Worm (Caenorhabditis elegans) whole organism, young adult: ENCODE measurements around the gene T09F3.5.

Experiments
- B0035.1 ChIP-seq: sonication (generic microtip); optimal IDR thresholded peaks from 2 replicates; lab custom pipeline; 2016; ENCODE audit warnings: missing genetic modification characterization, mild to moderate bottlenecking, missing compliant biosample characterization, missing genotype, missing genetic modification reagents
- B0336.3 ChIP-seq: fragments of 200-800 bp; sonication (Bioruptor generic); IDR thresholded peaks from 2 replicates; pipeline ENCODE4 v1.3.6; 2022; ENCODE audit warnings: missing genetic modification characterization, missing compliant biosample characterization
- C06A6.2 ChIP-seq: fragments of 200-800 bp; sonication (Bioruptor generic); conservative IDR thresholded peaks from 2 replicates; pipeline ENCODE4 v1.3.6; 2022; ENCODE audit warnings: missing genetic modification characterization, missing compliant biosample characterization
- F10E7.11 ChIP-seq: sonication (generic microtip); optimal IDR thresholded peaks from 2 replicates; lab custom pipeline; 2017; ENCODE audit warnings: mild to moderate bottlenecking, missing genetic modification characterization, moderate library complexity, missing compliant biosample characterization
- F37B4.10 ChIP-seq: fragments of 200-800 bp; sonication (Bioruptor generic); IDR thresholded peaks from 2 replicates; pipeline ENCODE4 v1.3.6; 2022; ENCODE audit warnings: missing genetic modification characterization, missing compliant biosample characterization
- F49E8.2 ChIP-seq: sonication (generic microtip); optimal IDR thresholded peaks from 3 replicates; lab custom pipeline; 2017; ENCODE audit warnings: missing genetic modification characterization, mild to moderate bottlenecking, missing compliant biosample characterization, antibody characterized with exemption, moderate library complexity; ENCODE audit not compliant: insufficient read depth
- F55B11.4 ChIP-seq: sonication (generic microtip); optimal IDR thresholded peaks from 2 replicates; lab custom pipeline; 2016; ENCODE audit warnings: missing compliant biosample characterization, missing genetic modification characterization, borderline replicate concordance; ENCODE audit not compliant: insufficient read depth
- F57A8.1 ChIP-seq: fragments of 200-800 bp; sonication (Bioruptor generic); optimal IDR thresholded peaks from 2 replicates; lab custom pipeline; 2018; ENCODE audit warnings: mild to moderate bottlenecking, missing genetic modification characterization, moderate library complexity, missing compliant biosample characterization
- K11D2.4 ChIP-seq: fragments of 200-800 bp; sonication (Bioruptor generic); IDR thresholded peaks from 2 replicates; pipeline ENCODE4 v1.3.6; 2022; ENCODE audit warnings: missing genetic modification reagents, missing genetic modification characterization, missing compliant biosample characterization
- T07F8.4 ChIP-seq: sonication (generic microtip); optimal IDR thresholded peaks from 2 replicates; lab custom pipeline; 2016; ENCODE audit warnings: mild to moderate bottlenecking, missing genetic modification characterization, moderate library complexity, missing compliant biosample characterization
- T26A5.8 ChIP-seq: sonication (generic microtip); optimal IDR thresholded peaks from 2 replicates; lab custom pipeline; 2016; ENCODE audit warnings: missing genetic modification characterization, missing compliant biosample characterization
- Y67H2A.10 ChIP-seq: fragments of 200-800 bp; sonication (Bioruptor generic); conservative IDR thresholded peaks from 2 replicates; pipeline ENCODE4 v1.3.6; 2022; ENCODE audit warnings: missing genetic modification reagents, missing genetic modification characterization, missing compliant biosample characterization
- Y95B8A.8 ChIP-seq: fragments of 200-800 bp; sonication (Bioruptor generic); IDR thresholded peaks from 2 replicates; pipeline ENCODE4 v1.3.6; 2022; ENCODE audit warnings: missing genetic modification reagents, missing genetic modification characterization, missing compliant biosample characterization
- akir-1 ChIP-seq: fragments of 200-800 bp; sonication (Bioruptor generic); optimal IDR thresholded peaks from 2 replicates; lab custom pipeline; 2018; ENCODE audit warnings: mild to moderate bottlenecking, missing genetic modification characterization, moderate library complexity, missing compliant biosample characterization
- ama-1 ChIP-seq, 3 experiments: fragments of 150-350 bp in 1 of 3; sonication (generic microtip) in 2 of 3; optimal IDR thresholded peaks; 2 replicates each; lab custom pipeline; 2014 to 2018; ENCODE audit warnings: missing biosample characterization in 2 of 3, missing genetic modification characterization in 2 of 3, missing genetic modification reagents in 2 of 3
- aptf-3 ChIP-seq: fragments of 200-800 bp; sonication (Bioruptor generic); IDR thresholded peaks from 2 replicates; pipeline ENCODE4 v1.3.6; 2022; ENCODE audit warnings: missing genetic modification characterization, missing compliant biosample characterization
- attf-5 ChIP-seq: fragments of 200-800 bp; sonication (Bioruptor generic); optimal IDR thresholded peaks from 2 replicates; lab custom pipeline; 2018; ENCODE audit warnings: mild to moderate bottlenecking, missing genetic modification characterization, missing compliant biosample characterization
- bed-1 ChIP-seq: fragments of 200-800 bp; sonication (Bioruptor generic); IDR thresholded peaks from 2 replicates; pipeline ENCODE4 v1.3.6; 2022; ENCODE audit warnings: missing genetic modification reagents, missing genetic modification characterization, missing compliant biosample characterization
- ceh-79 ChIP-seq: sonication (generic microtip); optimal IDR thresholded peaks from 2 replicates; lab custom pipeline; 2017; ENCODE audit warnings: mild to moderate bottlenecking, missing genetic modification characterization, missing compliant biosample characterization
- ceh-91 ChIP-seq: fragments of 200-800 bp; sonication (Bioruptor generic); IDR thresholded peaks from 2 replicates; pipeline ENCODE4 v1.3.6; 2022; ENCODE audit warnings: missing genetic modification reagents, missing genetic modification characterization, missing compliant biosample characterization
- dox-1 ChIP-seq: fragments of 200-800 bp; sonication (Bioruptor generic); IDR thresholded peaks from 2 replicates; pipeline ENCODE4 v1.3.6; 2022; ENCODE audit warnings: missing genetic modification reagents, missing genetic modification characterization, missing compliant biosample characterization
- efl-1 ChIP-seq: fragments of 150-350 bp; optimal IDR thresholded peaks from 2 replicates; lab custom pipeline; 2014; ENCODE audit warnings: missing biosample characterization, missing genetic modification reagents, missing genetic modification characterization
- egl-18 ChIP-seq: fragments of 200-800 bp; sonication (Bioruptor generic); IDR thresholded peaks from 2 replicates; pipeline ENCODE4 v1.3.6; 2022; ENCODE audit warnings: missing genetic modification reagents, missing genetic modification characterization, missing compliant biosample characterization
- egl-44 ChIP-seq: fragments of 200-800 bp; sonication (Bioruptor generic); IDR thresholded peaks from 2 replicates; pipeline ENCODE4 v1.3.6; 2022; ENCODE audit warnings: missing genetic modification reagents, missing genetic modification characterization, missing compliant biosample characterization
- ekl-4 ChIP-seq: fragments of 200-800 bp; sonication (Bioruptor generic); IDR thresholded peaks from 2 replicates; pipeline ENCODE4 v1.3.6; 2022; ENCODE audit warnings: missing genetic modification reagents, missing genetic modification characterization, missing compliant biosample characterization
- fkh-3 ChIP-seq: sonication (generic microtip); optimal IDR thresholded peaks from 2 replicates; lab custom pipeline; 2016; ENCODE audit warnings: mild to moderate bottlenecking, missing genetic modification characterization, missing compliant biosample characterization
- him-1 ChIP-seq: sonication (generic microtip); optimal IDR thresholded peaks from 2 replicates; lab custom pipeline; 2016; ENCODE audit warnings: missing genotype, missing genetic modification reagents, missing genetic modification characterization, missing compliant biosample characterization
- hlh-26 ChIP-seq: fragments of 200-800 bp; sonication (Bioruptor generic); conservative IDR thresholded peaks from 2 replicates; pipeline ENCODE4 v1.3.6; 2022; ENCODE audit warnings: missing genetic modification reagents, missing genetic modification characterization, missing compliant biosample characterization
- hmg-1.2 ChIP-seq: fragments of 200-800 bp; sonication (Bioruptor generic); IDR thresholded peaks from 2 replicates; pipeline ENCODE4 v1.3.6; 2022; ENCODE audit warnings: missing genetic modification reagents, missing genetic modification characterization, missing compliant biosample characterization
- lir-1 ChIP-seq: fragments of 200-800 bp; sonication (Bioruptor generic); conservative IDR thresholded peaks from 2 replicates; pipeline ENCODE4 v1.3.6; 2022; ENCODE audit warnings: missing genetic modification reagents, missing genetic modification characterization, missing compliant biosample characterization
- lsy-27 ChIP-seq: sonication (generic microtip); optimal IDR thresholded peaks from 2 replicates; lab custom pipeline; 2017; ENCODE audit warnings: missing genetic modification characterization, mild to moderate bottlenecking, missing compliant biosample characterization, antibody characterized with exemption, missing genotype, borderline replicate concordance; ENCODE audit not compliant: insufficient read depth
- madf-6 ChIP-seq: fragments of 200-800 bp; sonication (Bioruptor generic); IDR thresholded peaks from 2 replicates; pipeline ENCODE4 v1.3.6; 2022; ENCODE audit warnings: missing genetic modification reagents, missing genetic modification characterization, missing compliant biosample characterization
- madf-8 ChIP-seq: fragments of 200-800 bp; sonication (Bioruptor generic); conservative IDR thresholded peaks from 2 replicates; pipeline ENCODE4 v1.3.6; 2022; ENCODE audit warnings: missing genetic modification reagents, missing genetic modification characterization, missing compliant biosample characterization
- mcd-1 ChIP-seq: fragments of 200-800 bp; sonication (Bioruptor generic); IDR thresholded peaks from 2 replicates; pipeline ENCODE4 v1.3.6; 2022; ENCODE audit warnings: missing genetic modification reagents, missing genetic modification characterization, missing compliant biosample characterization
- mxl-1 ChIP-seq: sonication (generic microtip); optimal IDR thresholded peaks from 2 replicates; lab custom pipeline; 2016; ENCODE audit warnings: missing genetic modification characterization, missing compliant biosample characterization
- nfya-1 ChIP-seq: sonication (generic microtip); optimal IDR thresholded peaks from 2 replicates; lab custom pipeline; 2017; ENCODE audit warnings: antibody characterized with exemption, missing compliant biosample characterization, missing genetic modification characterization, borderline replicate concordance; ENCODE audit not compliant: insufficient read depth
- nhr-120 ChIP-seq: fragments of 200-800 bp; sonication (Bioruptor generic); IDR thresholded peaks from 2 replicates; pipeline ENCODE4 v1.3.6; 2022; ENCODE audit warnings: missing genetic modification characterization, missing compliant biosample characterization
- nhr-179 ChIP-seq: sonication (generic microtip); optimal IDR thresholded peaks from 2 replicates; lab custom pipeline; 2016; ENCODE audit warnings: mild to moderate bottlenecking, missing genetic modification characterization, missing compliant biosample characterization
- nhr-27 ChIP-seq: fragments of 200-800 bp; sonication (Bioruptor generic); optimal IDR thresholded peaks from 2 replicates; lab custom pipeline; 2018; ENCODE audit warnings: mild to moderate bottlenecking, missing genetic modification characterization, moderate library complexity, missing compliant biosample characterization
- nhr-80 ChIP-seq: sonication (generic microtip); optimal IDR thresholded peaks from 2 replicates; lab custom pipeline; 2016; ENCODE audit warnings: missing genetic modification characterization, missing compliant biosample characterization
- rec-8 ChIP-seq, 2 experiments: sonication (generic microtip); optimal IDR thresholded peaks; 2 replicates each; lab custom pipeline; 2016; ENCODE audit warnings: mild to moderate bottlenecking in 2 of 2, missing genetic modification characterization in 2 of 2, missing genetic modification reagents in 2 of 2, missing genotype in 2 of 2, missing biosample characterization in 1 of 2, missing compliant biosample characterization in 1 of 2, moderate library complexity in 1 of 2
- repo-1 ChIP-seq: sonication (generic microtip); optimal IDR thresholded peaks from 2 replicates; lab custom pipeline; 2017; ENCODE audit warnings: mild to moderate bottlenecking, missing genetic modification characterization, missing compliant biosample characterization
- somi-1 ChIP-seq: fragments of 200-800 bp; sonication (Bioruptor generic); optimal IDR thresholded peaks from 2 replicates; lab custom pipeline; 2018; ENCODE audit warnings: mild to moderate bottlenecking, missing genetic modification characterization, missing compliant biosample characterization
- tbx-9 ChIP-seq: sonication (generic microtip); optimal IDR thresholded peaks from 2 replicates; lab custom pipeline; 2016; ENCODE audit warnings: borderline replicate concordance, missing genetic modification characterization, inconsistent platforms, missing compliant biosample characterization
- unc-62 ChIP-seq: fragments of 150-350 bp; optimal IDR thresholded peaks from 2 replicates; lab custom pipeline; 2014; ENCODE audit warnings: missing biosample characterization, missing genetic modification reagents, missing genetic modification characterization
- ztf-25 ChIP-seq: fragments of 200-800 bp; sonication (Bioruptor generic); IDR thresholded peaks from 2 replicates; pipeline ENCODE4 v1.3.6; 2022; ENCODE audit warnings: missing genetic modification reagents, missing genetic modification characterization, missing compliant biosample characterization
- ztf-28 ChIP-seq: fragments of 200-800 bp; sonication (Bioruptor generic); IDR thresholded peaks from 2 replicates; pipeline ENCODE4 v1.3.6; 2022; ENCODE audit warnings: missing genetic modification reagents, missing genetic modification characterization, missing compliant biosample characterization
- ztf-3 ChIP-seq: fragments of 200-800 bp; sonication (Bioruptor generic); optimal IDR thresholded peaks from 2 replicates; lab custom pipeline; 2018; ENCODE audit warnings: mild to moderate bottlenecking, missing genetic modification characterization, missing compliant biosample characterization

Gene T09F3.5

DNA sequence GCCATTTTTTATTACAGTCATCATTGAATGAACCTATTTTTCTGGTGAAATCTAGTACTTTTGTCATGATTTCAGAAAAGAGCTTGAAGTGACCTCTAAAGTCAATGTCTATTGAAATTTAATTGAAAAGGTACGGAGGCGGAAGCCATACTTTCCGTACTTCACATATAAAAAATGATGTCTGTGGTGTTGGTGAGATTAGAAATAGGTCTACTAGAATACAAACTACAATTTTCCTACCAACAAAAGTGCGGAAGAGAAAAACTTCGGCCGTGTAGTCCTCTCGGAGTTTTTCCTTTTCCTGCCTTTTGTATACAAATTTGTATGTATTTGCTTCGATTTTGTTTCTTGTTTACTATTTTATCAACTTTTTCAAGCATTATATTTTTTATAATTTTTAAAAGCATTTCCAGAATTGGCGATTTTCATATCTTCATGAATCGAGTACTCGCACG, 1.3 kb upstream of the T09F3.5 start, which contains the start of gene T09F3.4 (continued):
- TF ChIP-seq nhr-179 (no peak), T07F8.4 (tag; lab: Kevin White, UChicago) (no peak), madf-6 (peak; percentile 82), F37B4.10 (no peak), C06A6.2 (GFP tag; lab: Robert Waterston, UW) (no peak), F57A8.1 (no peak), T26A5.8 (tag; lab: Kevin White, UChicago) (no peak), Y95B8A.8 (GFP tag; lab: Robert Waterston, UW) (0 out of 2 replicates have a peak, but pooled peaks have one; percentile 18), mxl-1 (tag; lab: Kevin White, UChicago) (no peak), nfya-1 (tag; lab: Kevin White, UChicago) (no peak), B0336.3 (peak; percentile 86), attf-5 (peak; percentile 10), mcd-1 (GFP tag; lab: Robert Waterston, UW) (peak; percentile 44; the same call in 1 of the 2 replicates), ztf-25 (0 out of 2 replicates have a peak, but pooled peaks have one; percentile 56), ceh-91 (GFP tag; lab: Robert Waterston, UW) (0 out of 2 replicates have a peak, but pooled peaks have one; percentile 19), somi-1 (GFP tag; lab: Kevin White, UChicago) (no peak), ztf-3 (GFP tag; lab: Kevin White, UChicago) (no peak), tbx-9 (tag; lab: Kevin White, UChicago) (no peak), bed-1 (no peak), unc-62 (GFP tag; lab: Kevin White, UChicago) (no peak), repo-1 (tag; lab: Kevin White, UChicago) (no peak), egl-44 (0 out of 2 replicates have a peak, but pooled peaks have one; percentile 8), hmg-1.2 (peak; percentile 45), egl-18 (GFP tag; lab: Robert Waterston, UW) (no peak), akir-1 (no peak), nhr-80 (tag; lab: Kevin White, UChicago) (no peak), F55B11.4 (tag; lab: Kevin White, UChicago) (no peak), ceh-79 (tag; lab: Kevin White, UChicago) (no peak), B0035.1 (tag; lab: Kevin White, UChicago) (no peak), ztf-28 (GFP tag; lab: Robert Waterston, UW) (no peak), lsy-27 (tag; lab: Kevin White, UChicago) (no peak), K11D2.4 (no peak), hlh-26 (GFP tag; lab: Robert Waterston, UW) (no peak), ekl-4 (GFP tag; lab: Robert Waterston, UW) (0 out of 2 replicates have a peak, but pooled peaks have one; percentile 49), F10E7.11 (tag; lab: Kevin White, UChicago) (no peak), F49E8.2 (tag; lab: Kevin White, UChicago) (no peak), lir-1 (GFP tag; lab: Robert Waterston, UW) (peak; percentile 58; the same call in 1 of the 2 replicates), efl-1 (GFP tag; lab: Kevin White, UChicago) (peak; percentile 46), nhr-120 (no peak), rec-8 (tag; optimal IDR thresholded peaks at IDR 0.05; lab: Kevin White, UChicago) (peak in 1 of 2 experiments; percentile 2), Y67H2A.10 (no peak), him-1 (tag; lab: Kevin White, UChicago) (no peak), dox-1 (GFP tag; lab: Robert Waterston, UW) (peak; percentile 23; the same call in 1 of the 2 replicates), nhr-27 (tag; lab: Kevin White, UChicago) (no peak), madf-8 (GFP tag; lab: Robert Waterston, UW) (peak; percentile 58), fkh-3 (tag; lab: Kevin White, UChicago) (no peak), aptf-3 (GFP tag; lab: Robert Waterston, UW) (no peak), ama-1 (optimal IDR thresholded peaks at IDR 0.05; lab: Kevin White, UChicago) (no peak), ama-1 (GFP tag; optimal IDR thresholded peaks at IDR 0.05; lab: Kevin White, UChicago) (no peak)
